Worm (Caenorhabditis elegans) whole organism, L2 larva: ENCODE measurements around the gene erd-2.1.

Experiments
- F13H6.1 ChIP-seq: sonication (generic microtip); optimal IDR thresholded peaks from 2 replicates; lab custom pipeline; 2016; ENCODE audit warnings: missing genetic modification characterization, missing compliant biosample characterization
- R02D3.7 ChIP-seq: fragments of 150-350 bp; optimal IDR thresholded peaks from 2 replicates; lab custom pipeline; 2014; ENCODE audit warnings: missing biosample characterization, missing genetic modification characterization
- ZK546.5 ChIP-seq: sonication (generic microtip); optimal IDR thresholded peaks from 2 replicates; lab custom pipeline; 2017; ENCODE audit warnings: missing biosample characterization, missing genetic modification characterization
- aly-2 ChIP-seq: fragments of 150-350 bp; optimal IDR thresholded peaks from 2 replicates; lab custom pipeline; 2014; ENCODE audit warnings: missing biosample characterization, missing genetic modification characterization
- ama-1 ChIP-seq: fragments of 150-350 bp; optimal IDR thresholded peaks from 2 replicates; lab custom pipeline; 2018; ENCODE audit warnings: inconsistent platforms
- elt-1 ChIP-seq: fragments of 150-350 bp; optimal IDR thresholded peaks from 2 replicates; lab custom pipeline; 2014; ENCODE audit warnings: missing biosample characterization, missing genetic modification characterization
- mdl-1 ChIP-seq, 2 experiments: fragments of 150-350 bp in 1 of 2; sonication (generic microtip) in 1 of 2; optimal IDR thresholded peaks; 2 replicates each; lab custom pipeline; 2017; ENCODE audit warnings: missing biosample characterization in 2 of 2, missing genetic modification characterization in 2 of 2
- nhr-237 ChIP-seq: fragments of 150-350 bp; optimal IDR thresholded peaks from 2 replicates; lab custom pipeline; 2014; ENCODE audit warnings: missing biosample characterization, missing genetic modification characterization
- nhr-25 ChIP-seq: fragments of 150-350 bp; sonication (generic microtip); optimal IDR thresholded peaks from 3 replicates; lab custom pipeline; 2014; ENCODE audit warnings: missing biosample characterization, missing genetic modification characterization
- unc-39 ChIP-seq: fragments of 150-350 bp; optimal IDR thresholded peaks from 2 replicates; lab custom pipeline; 2014; ENCODE audit warnings: missing biosample characterization, missing genetic modification characterization

ce11 chrX:10203501-10203900 is 44.9 kb upstream of the erd-2.1 start:
- TF ChIP-seq ama-1 (lab: Kevin White, UChicago) = no peak
- TF ChIP-seq mdl-1 (tag; optimal IDR thresholded peaks at IDR 0.05; lab: Kevin White, UChicago) = no peak
- TF ChIP-seq R02D3.7 (tag; lab: Kevin White, UChicago) = no peak
- no peak for TF ChIP-seq aly-2 (tag; lab: Kevin White, UChicago)
- no peak for TF ChIP-seq nhr-237 (tag; lab: Kevin White, UChicago)
- TF ChIP-seq unc-39 (tag; lab: Kevin White, UChicago) = no peak
- TF ChIP-seq nhr-25 (tag; lab: Kevin White, UChicago) = no peak
- no peak for TF ChIP-seq ZK546.5 (tag; lab: Kevin White, UChicago)
- no peak for TF ChIP-seq elt-1 (tag; lab: Kevin White, UChicago)
- no peak for TF ChIP-seq F13H6.1
